Fruit fly (Drosophila melanogaster): ENCODE measurements around the gene ATPsynE.

Gene ATPsynE

DNA sequence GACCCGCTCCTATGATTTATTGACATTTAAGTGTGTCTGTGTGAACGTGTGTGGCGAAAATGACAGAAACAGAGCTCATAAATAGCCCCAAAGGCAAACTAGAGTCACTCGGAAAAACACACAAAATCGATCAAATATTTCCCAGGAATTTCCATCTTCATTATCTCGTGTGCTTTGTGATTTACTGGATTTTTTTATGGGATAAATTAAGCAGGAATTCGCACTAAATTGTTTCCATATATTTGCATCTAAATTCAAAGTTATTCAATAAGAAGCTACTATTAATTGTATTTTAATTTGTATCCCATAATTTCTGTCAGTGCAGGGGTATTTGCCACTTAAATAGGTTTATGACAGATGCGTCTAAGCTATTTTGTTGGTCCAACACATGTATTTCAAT, 6.0 kb downstream of the ATPsynE start (continued):
- TF ChIP-seq fd64A (GFP tag; optimal IDR thresholded peaks at IDR 0.05) (no peak), ewg (GFP tag; optimal IDR thresholded peaks at IDR 0.05) (no peak), CG10462 (GFP tag; optimal IDR thresholded peaks at IDR 0.05) (no peak), br (optimal IDR thresholded peaks at IDR 0.05) (no peak), HHEX (GFP tag; optimal IDR thresholded peaks at IDR 0.05) (peak; percentile 24), pb (GFP tag; optimal IDR thresholded peaks at IDR 0.05) (no peak), CG12659 (GFP tag; optimal IDR thresholded peaks at IDR 0.05) (peak; percentile 15), eve (GFP tag; optimal IDR thresholded peaks at IDR 0.05) (no peak), grn (GFP tag; optimal IDR thresholded peaks at IDR 0.05) (no peak), CG15601 (tag; optimal IDR thresholded peaks at IDR 0.05) (no peak), gsb-n (tag; optimal IDR thresholded peaks at IDR 0.05) (no peak), insv (GFP tag; optimal IDR thresholded peaks at IDR 0.05) (no peak), CG30020 (tag; optimal IDR thresholded peaks at IDR 0.05) (no peak), disco-r (GFP tag; optimal IDR thresholded peaks at IDR 0.05) (no peak), PHDP (tag; optimal IDR thresholded peaks at IDR 0.05) (peak; percentile 35), CG7556 (GFP tag; optimal IDR thresholded peaks at IDR 0.05) (peak; percentile 19), lilli (GFP tag; optimal IDR thresholded peaks at IDR 0.05) (peak; percentile 15), Vsx1 (GFP tag; optimal IDR thresholded peaks at IDR 0.05) (no peak), Rx (GFP tag; IDR thresholded peaks at IDR 0.05) (no peak), CG18764 (GFP tag; optimal IDR thresholded peaks at IDR 0.05) (no peak), CG32767 (GFP tag; IDR thresholded peaks at IDR 0.05) (no peak), CG17802 (tag; optimal IDR thresholded peaks at IDR 0.05) (no peak), YL-1 (GFP tag; optimal IDR thresholded peaks at IDR 0.05) (no peak), CG6813 (GFP tag; optimal IDR thresholded peaks at IDR 0.05) (no peak), CG8089 (GFP tag; optimal IDR thresholded peaks at IDR 0.05) (no peak), CG15514 (GFP tag; optimal IDR thresholded peaks at IDR 0.05) (no peak), Fer1 (GFP tag; optimal IDR thresholded peaks at IDR 0.05) (no peak), salm (tag; optimal IDR thresholded peaks at IDR 0.05) (no peak), Hey (tag; optimal IDR thresholded peaks at IDR 0.05) (no peak), odd (GFP tag; optimal IDR thresholded peaks at IDR 0.05) (no peak), bowl (GFP tag; IDR thresholded peaks at IDR 0.05) (no peak), ac (GFP tag; optimal IDR thresholded peaks at IDR 0.05) (no peak), aop (GFP tag; IDR thresholded peaks at IDR 0.05) (no peak), lbe (GFP tag; optimal IDR thresholded peaks at IDR 0.05) (no peak), CG10274 (GFP tag; optimal IDR thresholded peaks at IDR 0.05) (no peak), CG8359 (GFP tag; optimal IDR thresholded peaks at IDR 0.05; ENCODE audit: borderline replicate concordance) (no peak), hb (GFP tag; IDR thresholded peaks at IDR 0.05; ENCODE audit: partially characterized antibody) (no peak), Asciz (GFP tag; optimal IDR thresholded peaks at IDR 0.05) (peak; percentile 33), CG31388 (GFP tag; optimal IDR thresholded peaks at IDR 0.05) (no peak), Hr51 (GFP tag; optimal IDR thresholded peaks at IDR 0.05) (peak in 1 of 2 experiments; percentile 61), scrt (GFP tag; optimal IDR thresholded peaks at IDR 0.05) (no peak), pum (GFP tag; optimal IDR thresholded peaks at IDR 0.05) (no peak), CG13424 (tag; optimal IDR thresholded peaks at IDR 0.05) (peak; percentile 54), Chrac-16 (GFP tag; optimal IDR thresholded peaks at IDR 0.05) (no peak), NK7.1 (GFP tag; optimal IDR thresholded peaks at IDR 0.05) (no peak), p53 (GFP tag; optimal IDR thresholded peaks at IDR 0.05) (no peak), CG11504 (tag; optimal IDR thresholded peaks at IDR 0.05) (peak; percentile 56), sna (GFP tag; IDR thresholded peaks at IDR 0.05; ENCODE audit: partially characterized antibody) (no peak), CG13894 (tag; optimal IDR thresholded peaks at IDR 0.05) (no peak), gem (tag; optimal IDR thresholded peaks at IDR 0.05) (peak; percentile 65), sim (GFP tag; IDR thresholded peaks at IDR 0.05) (no peak)
